Worm (Caenorhabditis elegans): ENCODE measurements around the gene ZK593.3.

The ZK593.3 gene

DNA sequence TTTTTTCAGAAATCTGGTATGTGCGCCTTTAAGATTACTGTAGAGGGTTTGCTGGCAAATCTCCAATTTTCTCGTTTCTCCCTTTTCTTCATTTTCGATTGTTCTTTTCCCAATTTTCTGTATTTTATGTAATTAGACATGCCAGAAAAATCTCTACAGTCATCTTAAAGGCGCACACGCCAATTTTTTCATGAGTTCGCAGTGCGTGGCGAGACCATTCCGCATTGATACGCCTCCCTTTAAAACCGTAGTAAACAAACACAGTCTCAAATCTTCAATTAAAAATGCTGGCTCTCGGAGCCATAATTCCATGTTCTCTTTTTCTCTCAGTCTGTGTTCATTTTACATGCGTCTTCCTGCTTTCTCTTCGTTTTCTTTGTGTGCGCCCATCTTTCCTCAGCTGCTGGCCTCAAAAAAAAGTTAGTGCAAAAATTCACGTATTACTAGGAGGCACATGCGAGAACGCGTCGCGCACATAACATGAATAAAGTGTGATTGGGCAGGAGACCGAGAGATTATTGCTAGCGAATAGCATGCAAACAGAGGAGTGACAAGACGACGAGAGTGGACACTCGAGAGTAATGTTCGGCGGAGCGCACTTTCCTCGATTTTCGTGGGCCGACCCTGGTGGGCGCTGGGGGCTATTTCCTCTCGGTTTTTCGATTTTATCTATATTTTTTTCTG is 3.5 kb downstream of the ZK593.3 start (continued):
- TF ChIP-seq sup-37 (GFP tag; optimal IDR thresholded peaks at IDR 0.05), result no peak
- TF ChIP-seq dpl-1 (GFP tag; optimal IDR thresholded peaks at IDR 0.05), result peak; percentile 47 to 64 (median 54)
- TF ChIP-seq egl-13 (tag; optimal IDR thresholded peaks at IDR 0.05), result no peak
- peak; percentile 72 for TF ChIP-seq irx-1 (tag; optimal IDR thresholded peaks at IDR 0.05)
- TF ChIP-seq lin-39 (tag; optimal IDR thresholded peaks at IDR 0.05), result peak; percentile 10
- peak; percentile 58 for TF ChIP-seq snpc-4 (tag; optimal IDR thresholded peaks at IDR 0.05)
- TF ChIP-seq grh-1 (GFP tag; IDR thresholded peaks at IDR 0.05), result peak; percentile 40; the same call in 1 of the 2 replicates
- TF ChIP-seq efl-1 (optimal IDR thresholded peaks at IDR 0.05), result peak; percentile 78 to 88
- TF ChIP-seq efl-1 (GFP tag; optimal IDR thresholded peaks at IDR 0.05 in 1 of 2), result peak; percentile 60 to 93
- peak; percentile 81 for TF ChIP-seq nhr-47 (tag; optimal IDR thresholded peaks at IDR 0.05)
- TF ChIP-seq nhr-85 (tag), result peak; percentile 91
- TF ChIP-seq nhr-71 (tag; optimal IDR thresholded peaks at IDR 0.05), result peak; percentile 91
- no peak for TF ChIP-seq efl-3 (GFP tag; optimal IDR thresholded peaks at IDR 0.05)
- no peak for TF ChIP-seq fkh-4 (tag; optimal IDR thresholded peaks at IDR 0.05; ENCODE audit: borderline replicate concordance)
- TF ChIP-seq vab-15 (tag; optimal IDR thresholded peaks at IDR 0.05), result no peak
- TF ChIP-seq zip-4 (GFP tag; optimal IDR thresholded peaks at IDR 0.05), result no peak
- TF ChIP-seq ztf-11 (tag; optimal IDR thresholded peaks at IDR 0.05), result no peak
- peak; percentile 99 for TF ChIP-seq lin-14 (GFP tag; optimal IDR thresholded peaks at IDR 0.05)
- TF ChIP-seq mep-1 (tag; optimal IDR thresholded peaks at IDR 0.05), result peak; percentile 81
- TF ChIP-seq isw-1 (GFP tag; IDR thresholded peaks at IDR 0.05), result peak; percentile 62
- peak; percentile 67 for TF ChIP-seq lin-15B (tag; optimal IDR thresholded peaks at IDR 0.05)
- TF ChIP-seq hlh-17 (GFP tag; optimal IDR thresholded peaks at IDR 0.05; ENCODE audit: borderline replicate concordance), result no peak
- peak; percentile 57 for TF ChIP-seq elt-2 (tag; optimal IDR thresholded peaks at IDR 0.05)
- TF ChIP-seq alr-1 (tag; optimal IDR thresholded peaks at IDR 0.05; ENCODE audit: borderline replicate concordance), result no peak
- TF ChIP-seq aha-1 (tag; optimal IDR thresholded peaks at IDR 0.05), result peak; percentile 48
- TF ChIP-seq ceh-82 (tag; optimal IDR thresholded peaks at IDR 0.05), result peak; percentile 48 to 81 (median 50)
- peak; percentile 84 for TF ChIP-seq fkh-8 (tag; optimal IDR thresholded peaks at IDR 0.05)
- no peak for TF ChIP-seq Y116A8C.19 (tag; optimal IDR thresholded peaks at IDR 0.05; ENCODE audit: borderline replicate concordance)
- TF ChIP-seq F16B12.6 (tag; optimal IDR thresholded peaks at IDR 0.05), result no peak
- peak; percentile 46; the same call in 1 of the 2 replicates for TF ChIP-seq ceh-88 (GFP tag; IDR thresholded peaks at IDR 0.05)
- peak; percentile 49 for TF ChIP-seq nhr-237 (tag; optimal IDR thresholded peaks at IDR 0.05)
- peak; percentile 21 for TF ChIP-seq ztf-4 (tag; optimal IDR thresholded peaks at IDR 0.05)
- TF ChIP-seq elt-3 (tag; optimal IDR thresholded peaks at IDR 0.05), result peak in 1 of 6 experiments; percentile 57
- no peak for TF ChIP-seq C34B4.2 (tag; optimal IDR thresholded peaks at IDR 0.05)
- no peak for TF ChIP-seq ces-1 (GFP tag; optimal IDR thresholded peaks at IDR 0.05)
- TF ChIP-seq nhr-19 (GFP tag; conservative IDR thresholded peaks at IDR 0.05), result peak; percentile 82
- peak; percentile 75 for TF ChIP-seq unc-86 (tag; optimal IDR thresholded peaks at IDR 0.05)
- TF ChIP-seq unc-62 (GFP tag; optimal IDR thresholded peaks at IDR 0.05), result no peak
- peak; percentile 74 for TF ChIP-seq lin-13 (GFP tag; optimal IDR thresholded peaks at IDR 0.05)
- TF ChIP-seq aly-2 (tag; optimal IDR thresholded peaks at IDR 0.05), result no peak
- no peak for TF ChIP-seq hpl-2 (GFP tag; optimal IDR thresholded peaks at IDR 0.05)
- no peak for TF ChIP-seq mef-2 (tag; optimal IDR thresholded peaks at IDR 0.05)
- no peak for TF ChIP-seq ceh-90 (tag; optimal IDR thresholded peaks at IDR 0.05)
- TF ChIP-seq pqm-1 (tag; optimal IDR thresholded peaks at IDR 0.05), result no peak
- TF ChIP-seq mdl-1 (tag; optimal IDR thresholded peaks at IDR 0.05), result peak in 1 of 2 experiments; percentile 93
- TF ChIP-seq swsn-7 (tag; optimal IDR thresholded peaks at IDR 0.05), result peak; percentile 85
- TF ChIP-seq pax-3 (tag; optimal IDR thresholded peaks at IDR 0.05), result peak; percentile 9
- no peak for TF ChIP-seq nhr-84 (tag; optimal IDR thresholded peaks at IDR 0.05)
- no peak for TF ChIP-seq nhr-11 (tag; optimal IDR thresholded peaks at IDR 0.05)
- TF ChIP-seq jun-1 (tag; optimal IDR thresholded peaks at IDR 0.05), result peak; percentile 45
- peak; percentile 83 for TF ChIP-seq xbp-1 (tag; optimal IDR thresholded peaks at IDR 0.05)
- peak; percentile 51 for TF ChIP-seq unc-130 (tag; optimal IDR thresholded peaks at IDR 0.05)
